Worm (Caenorhabditis elegans) whole organism, midembryonic: ENCODE results near the gene dct-11.

ENCODE experiments used
- T22C8.4 ChIP-seq: fragments of 200-800 bp; sonication (Bioruptor generic); IDR thresholded peaks from 2 replicates; pipeline ENCODE4 v1.3.6; 2022; ENCODE audit warnings: missing genetic modification characterization, missing compliant biosample characterization
- cog-1 ChIP-seq: sonication (generic microtip); optimal IDR thresholded peaks from 2 replicates; lab custom pipeline; 2016; ENCODE audit warnings: missing genetic modification characterization, missing compliant biosample characterization
- flt-1 ChIP-seq: fragments of 200-800 bp; sonication (Bioruptor generic); IDR thresholded peaks from 2 replicates; pipeline ENCODE4 v1.3.6; 2022; ENCODE audit warnings: missing genetic modification characterization, missing compliant biosample characterization
- klf-2 ChIP-seq: fragments of 200-800 bp; sonication (Bioruptor generic); conservative IDR thresholded peaks from 2 replicates; pipeline ENCODE4 v1.3.6; 2022; ENCODE audit warnings: missing genetic modification reagents, missing genetic modification characterization, missing compliant biosample characterization
- med-1 ChIP-seq: sonication (generic microtip); optimal IDR thresholded peaks from 2 replicates; lab custom pipeline; 2017; ENCODE audit warnings: missing genetic modification characterization, mild to moderate bottlenecking, missing compliant biosample characterization, antibody characterized with exemption, missing genetic modification reagents; ENCODE audit not compliant: insufficient read depth
- ref-1 ChIP-seq: fragments of 200-800 bp; sonication (Bioruptor generic); conservative IDR thresholded peaks from 2 replicates; pipeline ENCODE4 v1.3.6; 2022; ENCODE audit warnings: missing genetic modification reagents, missing genetic modification characterization, missing compliant biosample characterization
- tab-1 ChIP-seq: fragments of 200-800 bp; sonication (Bioruptor generic); IDR thresholded peaks from 2 replicates; pipeline ENCODE4 v1.3.6; 2022; ENCODE audit warnings: missing genetic modification characterization, missing compliant biosample characterization
- ztf-23 ChIP-seq: fragments of 200-800 bp; sonication (Bioruptor generic); IDR thresholded peaks from 2 replicates; pipeline ENCODE4 v1.3.6; 2022; ENCODE audit warnings: missing genetic modification reagents, missing genetic modification characterization, missing compliant biosample characterization
- ztf-29 ChIP-seq: fragments of 200-800 bp; sonication (Bioruptor generic); IDR thresholded peaks from 2 replicates; pipeline ENCODE4 v1.3.6; 2022; ENCODE audit warnings: missing genetic modification reagents, missing genetic modification characterization, missing compliant biosample characterization

DNA sequence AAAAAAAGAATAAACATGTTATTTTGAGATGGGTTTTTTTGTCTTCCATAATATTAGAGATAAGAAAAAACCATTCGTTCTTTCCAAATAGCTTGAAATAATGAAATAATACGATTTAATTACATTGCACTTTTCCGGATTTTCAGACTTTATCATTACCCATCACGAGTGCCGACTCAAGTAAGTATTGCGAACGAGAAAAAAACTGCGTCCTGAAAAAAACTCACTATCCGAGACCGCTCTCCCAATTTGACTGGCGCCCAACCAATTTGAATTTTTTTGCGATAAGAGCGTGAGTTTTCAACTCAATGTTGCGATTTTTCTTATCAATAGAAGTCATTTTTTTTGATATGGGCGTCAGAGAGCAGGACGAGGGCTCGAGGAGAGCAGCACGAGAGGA lies 26.5 kb downstream of the dct-11 start:
- TF ChIP-seq ref-1 (no peak), flt-1 (GFP tag; lab: Robert Waterston, UW) (no peak), med-1 (no peak), ztf-29 (no peak), ztf-23 (GFP tag; lab: Robert Waterston, UW) (no peak), T22C8.4 (GFP tag; lab: Robert Waterston, UW) (no peak), tab-1 (no peak), cog-1 (tag; lab: Kevin White, UChicago) (no peak), klf-2 (no peak)
